Worm (Caenorhabditis elegans) whole organism, late embryonic: ENCODE data around the gene C32D5.14.

ENCODE experiments used
- ceh-9 ChIP-seq: sonication (generic microtip); optimal IDR thresholded peaks from 2 replicates; lab custom pipeline; 2016; ENCODE audit warnings: mild to moderate bottlenecking, missing genetic modification characterization, inconsistent platforms, missing compliant biosample characterization
- che-1 ChIP-seq: sonication (generic microtip); optimal IDR thresholded peaks from 2 replicates; lab custom pipeline; 2016; ENCODE audit warnings: mild to moderate bottlenecking, missing genetic modification characterization, missing compliant biosample characterization
- elt-2 ChIP-seq: sonication (generic microtip); optimal IDR thresholded peaks from 2 replicates; lab custom pipeline; 2016; ENCODE audit warnings: missing genetic modification reagents, missing genetic modification characterization, missing compliant biosample characterization
- ets-4 ChIP-seq: sonication (generic microtip); optimal IDR thresholded peaks from 2 replicates; lab custom pipeline; 2016; ENCODE audit warnings: missing genetic modification characterization, missing compliant biosample characterization
- hlh-6 ChIP-seq: sonication (generic microtip); optimal IDR thresholded peaks from 2 replicates; lab custom pipeline; 2016; ENCODE audit warnings: missing genotype, missing genetic modification characterization, missing compliant biosample characterization
- pros-1 ChIP-seq: fragments of 150-350 bp; optimal IDR thresholded peaks from 2 replicates; lab custom pipeline; 2014; ENCODE audit warnings: missing biosample characterization, missing genetic modification reagents, missing genetic modification characterization
- unc-3 ChIP-seq, 2 experiments: fragments of 200-800 bp in 1 of 2; sonication (Bioruptor generic) in 1 of 2; sonication (generic microtip) in 1 of 2; conservative IDR thresholded peaks in 1 of 2; optimal IDR thresholded peaks in 1 of 2; 2 replicates each; pipeline versions ENCODE4 v1.3.6 to Lab custom; 2016 to 2022; ENCODE audit warnings: missing compliant biosample characterization in 2 of 2, missing genetic modification characterization in 2 of 2, missing genetic modification reagents in 1 of 2

DNA sequence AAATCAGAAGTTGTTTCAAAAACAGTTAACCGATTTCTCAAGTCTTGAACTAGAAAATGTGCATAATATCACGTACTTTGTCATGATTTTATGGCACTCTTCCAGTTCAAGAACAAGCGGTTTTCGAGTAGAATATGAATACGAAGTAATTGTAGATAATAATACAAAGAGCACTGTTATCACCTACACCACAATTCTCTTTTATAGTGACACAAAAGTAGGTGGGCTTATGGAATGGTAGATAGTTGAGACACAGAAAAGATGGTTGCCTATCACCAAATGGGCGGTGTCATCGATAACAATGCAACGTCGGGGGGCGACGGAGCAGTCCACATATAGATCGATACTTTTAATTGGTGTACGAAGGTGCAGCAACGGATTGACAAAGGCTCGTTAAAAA lies 6.6 kb upstream of the C32D5.14 start:
- TF ChIP-seq hlh-6 (tag; lab: Kevin White, UChicago) (no peak), pros-1 (tag; lab: Kevin White, UChicago) (no peak), unc-3 (GFP tag; conservative IDR thresholded peaks at IDR 0.05; lab: Robert Waterston, UW) (no peak), unc-3 (tag; optimal IDR thresholded peaks at IDR 0.05; lab: Kevin White, UChicago) (no peak), ets-4 (tag; lab: Kevin White, UChicago) (no peak), che-1 (tag; lab: Kevin White, UChicago) (no peak), ceh-9 (tag; lab: Kevin White, UChicago) (no peak), elt-2 (tag; lab: Kevin White, UChicago) (peak; percentile 97)
